Worm (Caenorhabditis elegans): Measurements from ENCODE around the gene clec-70.

ce11 chrIV:3962584-3962983 is 30.1 kb downstream of the clec-70 start, which contains the start of gene Y46C8AM.1:
- TF ChIP-seq F13C5.2 (tag; optimal IDR thresholded peaks at IDR 0.05) (no peak), ets-7 (tag; optimal IDR thresholded peaks at IDR 0.05) (no peak), ama-1 (optimal IDR thresholded peaks at IDR 0.05) (no peak), ceh-13 (GFP tag; optimal IDR thresholded peaks at IDR 0.05) (no peak), tra-4 (tag; optimal IDR thresholded peaks at IDR 0.05) (no peak), flt-1 (GFP tag; IDR thresholded peaks at IDR 0.05) (no peak), scrt-1 (GFP tag; IDR thresholded peaks at IDR 0.05) (no peak)
